Worm (Caenorhabditis elegans): ENCODE measurements around the gene Y17G9B.2.

Gene Y17G9B.2

ce11 chrIV:4758659-4759058 lies 5.3 kb upstream of the Y17G9B.2 start, which contains the start of gene Y17G9B.8 (continued):
- peak; percentile 55; the same call in 1 of the 2 replicates for TF ChIP-seq madf-6 (GFP tag; IDR thresholded peaks at IDR 0.05)
- peak; percentile 83 for TF ChIP-seq hsf-1 (GFP tag; IDR thresholded peaks at IDR 0.05)
- no peak for TF ChIP-seq ceh-58 (GFP tag; IDR thresholded peaks at IDR 0.05)
- TF ChIP-seq T07F8.4 (tag; optimal IDR thresholded peaks at IDR 0.05), result no peak
- TF ChIP-seq fkh-3 (tag; optimal IDR thresholded peaks at IDR 0.05), result no peak
- TF ChIP-seq pbrm-1 (GFP tag; IDR thresholded peaks at IDR 0.05), result no peak
- no peak for TF ChIP-seq lir-1 (GFP tag; conservative IDR thresholded peaks at IDR 0.05)
- TF ChIP-seq atf-7 (tag; optimal IDR thresholded peaks at IDR 0.05), result no peak
- no peak for TF ChIP-seq snpc-1.1 (tag; optimal IDR thresholded peaks at IDR 0.05; ENCODE audit: insufficient read depth)
- peak; percentile 2 for TF ChIP-seq ceh-27 (GFP tag; optimal IDR thresholded peaks at IDR 0.05)
- no peak for TF ChIP-seq F37B4.10 (GFP tag; IDR thresholded peaks at IDR 0.05)
- TF ChIP-seq dox-1 (GFP tag; IDR thresholded peaks at IDR 0.05), result no peak
- no peak for TF ChIP-seq aptf-2 (GFP tag; conservative IDR thresholded peaks at IDR 0.05)
- TF ChIP-seq snpc-1.3 (tag; optimal IDR thresholded peaks at IDR 0.05; ENCODE audit: insufficient read depth), result peak; percentile 11
- TF ChIP-seq hlh-12 (tag; optimal IDR thresholded peaks at IDR 0.05), result no peak
- no peak for TF ChIP-seq zfh-2 (GFP tag; conservative IDR thresholded peaks at IDR 0.05)
- TF ChIP-seq nhr-179 (tag; optimal IDR thresholded peaks at IDR 0.05), result no peak
- TF ChIP-seq B0261.1 (tag; optimal IDR thresholded peaks at IDR 0.05), result no peak
- no peak for TF ChIP-seq ceh-79 (tag; optimal IDR thresholded peaks at IDR 0.05)
- TF ChIP-seq F23B12.7 (tag; optimal IDR thresholded peaks at IDR 0.05; ENCODE audit: insufficient read depth), result no peak
- no peak for TF ChIP-seq ama-1 (optimal IDR thresholded peaks at IDR 0.05)
- no peak for TF ChIP-seq ama-1 (GFP tag; optimal IDR thresholded peaks at IDR 0.05)
- no peak for TF ChIP-seq F22D6.2 (tag; optimal IDR thresholded peaks at IDR 0.05)
- TF ChIP-seq let-607 (tag; optimal IDR thresholded peaks at IDR 0.05), result no peak
- no peak for TF ChIP-seq attf-5 (GFP tag; optimal IDR thresholded peaks at IDR 0.05)
- no peak for TF ChIP-seq ceh-100 (GFP tag; IDR thresholded peaks at IDR 0.05)
- no peak for TF ChIP-seq Y67H2A.10 (GFP tag; conservative IDR thresholded peaks at IDR 0.05)
- TF ChIP-seq chd-7 (tag; optimal IDR thresholded peaks at IDR 0.05), result no peak
- TF ChIP-seq nhr-80 (tag; optimal IDR thresholded peaks at IDR 0.05), result no peak
- TF ChIP-seq ceh-40 (GFP tag; IDR thresholded peaks at IDR 0.05), result no peak
- TF ChIP-seq F49E8.2 (tag; optimal IDR thresholded peaks at IDR 0.05; ENCODE audit: insufficient read depth), result peak; percentile 45
- no peak for TF ChIP-seq C17E4.6 (GFP tag; IDR thresholded peaks at IDR 0.05)
- TF ChIP-seq snpc-3.4 (tag; optimal IDR thresholded peaks at IDR 0.05), result peak; percentile 67
- no peak for TF ChIP-seq madf-3 (GFP tag; IDR thresholded peaks at IDR 0.05)
- TF ChIP-seq B0336.3 (GFP tag; IDR thresholded peaks at IDR 0.05), result peak; percentile 75
- no peak for TF ChIP-seq ztf-3 (GFP tag; optimal IDR thresholded peaks at IDR 0.05)
- TF ChIP-seq ZK185.1 (tag; optimal IDR thresholded peaks at IDR 0.05; ENCODE audit: poor library complexity, severe bottlenecking), result no peak
- TF ChIP-seq tbp1 (GFP tag; optimal IDR thresholded peaks at IDR 0.05), result peak; percentile 51
- no peak for TF ChIP-seq somi-1 (GFP tag; optimal IDR thresholded peaks at IDR 0.05)
- TF ChIP-seq lsy-27 (tag; optimal IDR thresholded peaks at IDR 0.05; ENCODE audit: borderline replicate concordance, insufficient read depth), result no peak
- TF ChIP-seq him-1 (tag; optimal IDR thresholded peaks at IDR 0.05), result no peak
- TF ChIP-seq sptf-2 (GFP tag; optimal IDR thresholded peaks at IDR 0.05), result no peak
- TF ChIP-seq akir-1 (GFP tag; optimal IDR thresholded peaks at IDR 0.05), result no peak
- TF ChIP-seq F57C9.4 (tag; optimal IDR thresholded peaks at IDR 0.05), result no peak
- no peak for TF ChIP-seq ets-4 (GFP tag; optimal IDR thresholded peaks at IDR 0.05)
- no peak for TF ChIP-seq C06A6.2 (GFP tag; conservative IDR thresholded peaks at IDR 0.05)
- no peak for TF ChIP-seq lin-40 (tag; optimal IDR thresholded peaks at IDR 0.05)
- TF ChIP-seq F10E7.11 (tag; optimal IDR thresholded peaks at IDR 0.05), result no peak
- TF ChIP-seq ekl-4 (GFP tag; IDR thresholded peaks at IDR 0.05), result no peak

All from whole organism, young adult.